Worm (Caenorhabditis elegans) whole organism, L2 larva: ENCODE results near the gene H10E21.5.

Experiments
- C34F6.9 ChIP-seq: fragments of 150-350 bp; optimal IDR thresholded peaks from 2 replicates; lab custom pipeline; 2014; ENCODE audit warnings: missing biosample characterization, missing genetic modification characterization
- F13H6.1 ChIP-seq: sonication (generic microtip); optimal IDR thresholded peaks from 2 replicates; lab custom pipeline; 2016; ENCODE audit warnings: missing genetic modification characterization, missing compliant biosample characterization
- R02D3.7 ChIP-seq: fragments of 150-350 bp; optimal IDR thresholded peaks from 2 replicates; lab custom pipeline; 2014; ENCODE audit warnings: missing biosample characterization, missing genetic modification characterization
- Y55F3AM.14 ChIP-seq: fragments of 200-800 bp; sonication (Bioruptor generic); optimal IDR thresholded peaks from 2 replicates; lab custom pipeline; 2018; ENCODE audit warnings: mild to moderate bottlenecking, missing genetic modification characterization, missing compliant biosample characterization
- alr-1 ChIP-seq: fragments of 150-350 bp; optimal IDR thresholded peaks from 2 replicates; lab custom pipeline; 2014; ENCODE audit warnings: missing biosample characterization, missing genetic modification characterization
- ama-1 ChIP-seq: fragments of 150-350 bp; optimal IDR thresholded peaks from 2 replicates; lab custom pipeline; 2018; ENCODE audit warnings: inconsistent platforms
- blmp-1 ChIP-seq: sonication (generic microtip); optimal IDR thresholded peaks from 2 replicates; lab custom pipeline; 2017; ENCODE audit warnings: missing genetic modification characterization, mild to moderate bottlenecking, missing compliant biosample characterization, antibody characterized with exemption, moderate library complexity; ENCODE audit not compliant: insufficient read depth
- ceh-16 ChIP-seq: fragments of 150-350 bp; optimal IDR thresholded peaks from 2 replicates; lab custom pipeline; 2014; ENCODE audit warnings: missing biosample characterization, missing genetic modification characterization
- crh-2 ChIP-seq: sonication (generic microtip); optimal IDR thresholded peaks from 2 replicates; lab custom pipeline; 2017; ENCODE audit warnings: missing biosample characterization, missing genetic modification characterization
- dmd-4 ChIP-seq: sonication (generic microtip); optimal IDR thresholded peaks from 2 replicates; lab custom pipeline; 2017; ENCODE audit warnings: missing biosample characterization, missing genetic modification characterization
- egl-27 ChIP-seq: sonication (generic microtip); optimal IDR thresholded peaks from 3 replicates; lab custom pipeline; 2017; ENCODE audit warnings: missing biosample characterization, missing genetic modification reagents, missing genetic modification characterization
- elt-1 ChIP-seq: fragments of 150-350 bp; optimal IDR thresholded peaks from 2 replicates; lab custom pipeline; 2014; ENCODE audit warnings: missing biosample characterization, missing genetic modification characterization
- fos-1 ChIP-seq: fragments of 150-350 bp; optimal IDR thresholded peaks from 2 replicates; lab custom pipeline; 2014; ENCODE audit warnings: missing biosample characterization, missing genetic modification characterization
- gmeb-1 ChIP-seq: fragments of 150-350 bp; optimal IDR thresholded peaks from 2 replicates; lab custom pipeline; 2014; ENCODE audit warnings: missing biosample characterization, missing genetic modification characterization
- lin-13 ChIP-seq: fragments of 150-350 bp; optimal IDR thresholded peaks from 2 replicates; lab custom pipeline; 2014; ENCODE audit warnings: missing biosample characterization, missing genetic modification reagents, missing genetic modification characterization
- lin-39 ChIP-seq: fragments of 150-350 bp; optimal IDR thresholded peaks from 2 replicates; lab custom pipeline; 2014; ENCODE audit warnings: missing biosample characterization, missing genetic modification reagents, missing genetic modification characterization
- lsy-2 ChIP-seq, 2 experiments: fragments of 150-350 bp in 1 of 2; sonication (generic microtip) in 1 of 2; optimal IDR thresholded peaks; 2 replicates each; lab custom pipeline; 2014 to 2017; ENCODE audit warnings: missing biosample characterization in 2 of 2, missing genetic modification characterization in 2 of 2
- mab-5 ChIP-seq: fragments of 150-350 bp; optimal IDR thresholded peaks from 2 replicates; lab custom pipeline; 2014; ENCODE audit warnings: missing biosample characterization, missing genetic modification characterization
- mbf-1 ChIP-seq: sonication (generic microtip); optimal IDR thresholded peaks from 2 replicates; lab custom pipeline; 2017; ENCODE audit warnings: missing biosample characterization, missing genetic modification characterization
- mdl-1 ChIP-seq, 2 experiments: fragments of 150-350 bp in 1 of 2; sonication (generic microtip) in 1 of 2; optimal IDR thresholded peaks; 2 replicates each; lab custom pipeline; 2017; ENCODE audit warnings: missing biosample characterization in 2 of 2, missing genetic modification characterization in 2 of 2
- nhr-10 ChIP-seq: sonication (generic microtip); optimal IDR thresholded peaks from 2 replicates; lab custom pipeline; 2017; ENCODE audit warnings: missing biosample characterization, missing genetic modification characterization
- nhr-12 ChIP-seq: fragments of 150-350 bp; optimal IDR thresholded peaks from 2 replicates; lab custom pipeline; 2014; ENCODE audit warnings: missing biosample characterization, missing genetic modification characterization
- nhr-129 ChIP-seq: fragments of 150-350 bp; optimal IDR thresholded peaks from 2 replicates; lab custom pipeline; 2014; ENCODE audit warnings: missing biosample characterization, missing genetic modification characterization
- nhr-21 ChIP-seq: fragments of 150-350 bp; optimal IDR thresholded peaks from 2 replicates; lab custom pipeline; 2014; ENCODE audit warnings: missing biosample characterization, missing genetic modification characterization
- nhr-23 ChIP-seq: fragments of 150-350 bp; optimal IDR thresholded peaks from 2 replicates; lab custom pipeline; 2014; ENCODE audit warnings: missing biosample characterization, missing genetic modification reagents, missing genetic modification characterization
- nhr-237 ChIP-seq: fragments of 150-350 bp; optimal IDR thresholded peaks from 2 replicates; lab custom pipeline; 2014; ENCODE audit warnings: missing biosample characterization, missing genetic modification characterization
- peb-1 ChIP-seq: fragments of 150-350 bp; optimal IDR thresholded peaks from 2 replicates; lab custom pipeline; 2014; ENCODE audit warnings: missing biosample characterization, missing genetic modification characterization
- sem-4 ChIP-seq: fragments of 150-350 bp; optimal IDR thresholded peaks from 2 replicates; lab custom pipeline; 2014; ENCODE audit warnings: missing biosample characterization, missing genetic modification reagents, missing genetic modification characterization
- skn-1 ChIP-seq: sonication (generic microtip); optimal IDR thresholded peaks from 2 replicates; lab custom pipeline; 2017; ENCODE audit warnings: missing biosample characterization, missing genetic modification characterization
- sma-3 ChIP-seq: sonication (generic microtip); optimal IDR thresholded peaks from 2 replicates; lab custom pipeline; 2016; ENCODE audit warnings: missing genetic modification reagents, missing genetic modification characterization, missing compliant biosample characterization
- sma-9 ChIP-seq, 2 experiments: fragments of 150-350 bp in 1 of 2; sonication (generic microtip) in 1 of 2; optimal IDR thresholded peaks; 2 replicates each; lab custom pipeline; 2014 to 2016; ENCODE audit warnings: missing genetic modification characterization in 2 of 2, mild to moderate bottlenecking in 1 of 2, missing biosample characterization in 1 of 2, missing compliant biosample characterization in 1 of 2, missing genetic modification reagents in 1 of 2, moderate library complexity in 1 of 2
- snpc-4 ChIP-seq: fragments of 150-350 bp; optimal IDR thresholded peaks from 2 replicates; lab custom pipeline; 2014; ENCODE audit warnings: missing biosample characterization, missing genetic modification characterization
- unc-55 ChIP-seq: fragments of 150-350 bp; sonication (generic microtip); optimal IDR thresholded peaks from 3 replicates; lab custom pipeline; 2014; ENCODE audit warnings: missing biosample characterization, missing genetic modification reagents, missing genetic modification characterization
- zag-1 ChIP-seq: fragments of 150-350 bp; optimal IDR thresholded peaks from 2 replicates; lab custom pipeline; 2014; ENCODE audit warnings: missing biosample characterization, missing genetic modification characterization
- ztf-1 ChIP-seq: fragments of 200-800 bp; sonication (Bioruptor generic); conservative IDR thresholded peaks from 2 replicates; pipeline ENCODE4 v1.3.6; 2022; ENCODE audit warnings: missing genetic modification characterization, missing compliant biosample characterization
- ztf-11 ChIP-seq: sonication (generic microtip); optimal IDR thresholded peaks from 2 replicates; lab custom pipeline; 2017; ENCODE audit warnings: missing biosample characterization, missing genetic modification characterization
- ztf-4 ChIP-seq: fragments of 150-350 bp; optimal IDR thresholded peaks from 2 replicates; lab custom pipeline; 2014; ENCODE audit warnings: missing biosample characterization, missing genetic modification characterization

Gene H10E21.5

ce11 chrIII:21276-21675 is 2.5 kb downstream of the H10E21.5 start:
- no peak for TF ChIP-seq sma-3 (GFP tag; lab: Kevin White, UChicago)
- TF ChIP-seq unc-55 = no peak
- TF ChIP-seq nhr-10 (tag; lab: Kevin White, UChicago) = no peak
- no peak for TF ChIP-seq blmp-1 (tag; lab: Kevin White, UChicago)
- no peak for TF ChIP-seq nhr-237 (tag; lab: Kevin White, UChicago)
- no peak for TF ChIP-seq alr-1 (tag; lab: Kevin White, UChicago)
- TF ChIP-seq dmd-4 (tag; lab: Kevin White, UChicago) = no peak
- TF ChIP-seq C34F6.9 (tag; lab: Kevin White, UChicago) = no peak
- TF ChIP-seq nhr-12 (tag; lab: Kevin White, UChicago) = no peak
- TF ChIP-seq nhr-23 (tag; lab: Kevin White, UChicago) = no peak
- TF ChIP-seq gmeb-1 (tag; lab: Kevin White, UChicago) = no peak
- TF ChIP-seq crh-2 = no peak
- TF ChIP-seq nhr-21 (tag; lab: Kevin White, UChicago) = no peak
- TF ChIP-seq lin-39 (tag; lab: Kevin White, UChicago) = no peak
- TF ChIP-seq lsy-2 (tag; optimal IDR thresholded peaks at IDR 0.05; lab: Kevin White, UChicago) = no peak
- no peak for TF ChIP-seq lin-13
- no peak for TF ChIP-seq skn-1 (tag; lab: Kevin White, UChicago)
- no peak for TF ChIP-seq mdl-1 (tag; optimal IDR thresholded peaks at IDR 0.05; lab: Kevin White, UChicago)
- no peak for TF ChIP-seq mbf-1
- TF ChIP-seq zag-1 (tag; lab: Kevin White, UChicago) = no peak

ce11 chrIII:19509-19908 is 4.3 kb downstream of the H10E21.5 start, which contains the start of gene H10E21.4:
Gene H10E21.4 (minus strand): TSS chrIII:19675.
- no peak for TF ChIP-seq nhr-10 (tag; lab: Kevin White, UChicago)
- TF ChIP-seq lin-13 = no peak
- TF ChIP-seq Y55F3AM.14 = no peak
- no peak for TF ChIP-seq fos-1 (tag; lab: Kevin White, UChicago)
- TF ChIP-seq ztf-4 (tag; lab: Kevin White, UChicago) = no peak
- TF ChIP-seq mab-5 = no peak
- no peak for TF ChIP-seq ztf-1 (GFP tag; lab: Robert Waterston, UW)
- no peak for TF ChIP-seq R02D3.7
- TF ChIP-seq gmeb-1 (tag; lab: Kevin White, UChicago) = no peak
- no peak for TF ChIP-seq peb-1 (tag; lab: Kevin White, UChicago)
- no peak for TF ChIP-seq sem-4 (tag; lab: Kevin White, UChicago)
- no peak for TF ChIP-seq ceh-16 (tag; lab: Kevin White, UChicago)
- no peak for TF ChIP-seq ama-1 (lab: Kevin White, UChicago)
- no peak for TF ChIP-seq sma-9 (GFP tag; optimal IDR thresholded peaks at IDR 0.05; lab: Kevin White, UChicago)
- no peak for TF ChIP-seq sma-9 (tag; optimal IDR thresholded peaks at IDR 0.05; lab: Kevin White, UChicago)
- TF ChIP-seq ztf-11 = no peak
- TF ChIP-seq snpc-4 (tag; lab: Kevin White, UChicago) = no peak
- TF ChIP-seq blmp-1 (tag; lab: Kevin White, UChicago) = no peak
- TF ChIP-seq nhr-237 (tag; lab: Kevin White, UChicago) = no peak
- TF ChIP-seq, all 48 proteins: peak for 0

ce11 chrIII:17558-17957 is 6.2 kb downstream of the H10E21.5 start:
- TF ChIP-seq ceh-16 (tag; lab: Kevin White, UChicago) = no peak
- TF ChIP-seq lsy-2 (tag; optimal IDR thresholded peaks at IDR 0.05; lab: Kevin White, UChicago) = no peak
- TF ChIP-seq peb-1 (tag; lab: Kevin White, UChicago) = no peak
- no peak for TF ChIP-seq sma-3 (GFP tag; lab: Kevin White, UChicago)
- TF ChIP-seq nhr-129 (tag; lab: Kevin White, UChicago) = no peak
- no peak for TF ChIP-seq nhr-10 (tag; lab: Kevin White, UChicago)
- no peak for TF ChIP-seq C34F6.9 (tag; lab: Kevin White, UChicago)

ce11 chrIII:16797-17196 is 7.0 kb downstream of the H10E21.5 start:
- TF ChIP-seq elt-1 (tag; lab: Kevin White, UChicago) = no peak
- no peak for TF ChIP-seq F13H6.1 (tag; lab: Kevin White, UChicago)
- TF ChIP-seq ztf-4 (tag; lab: Kevin White, UChicago) = no peak
- TF ChIP-seq mab-5 = no peak
- no peak for TF ChIP-seq crh-2
- TF ChIP-seq ztf-11 = no peak
- no peak for TF ChIP-seq R02D3.7
- TF ChIP-seq alr-1 (tag; lab: Kevin White, UChicago) = no peak
- no peak for TF ChIP-seq sma-9 (GFP tag; optimal IDR thresholded peaks at IDR 0.05; lab: Kevin White, UChicago)
- no peak for TF ChIP-seq sma-9 (tag; optimal IDR thresholded peaks at IDR 0.05; lab: Kevin White, UChicago)
- no peak for TF ChIP-seq mbf-1
- TF ChIP-seq mdl-1 (tag; optimal IDR thresholded peaks at IDR 0.05; lab: Kevin White, UChicago) = no peak
- no peak for TF ChIP-seq nhr-10 (tag; lab: Kevin White, UChicago)
- TF ChIP-seq lsy-2 (tag; optimal IDR thresholded peaks at IDR 0.05; lab: Kevin White, UChicago) = no peak
- TF ChIP-seq egl-27 = no peak
- TF ChIP-seq skn-1 (tag; lab: Kevin White, UChicago) = no peak
- TF ChIP-seq nhr-129 (tag; lab: Kevin White, UChicago) = no peak
- no peak for TF ChIP-seq gmeb-1 (tag; lab: Kevin White, UChicago)
- TF ChIP-seq zag-1 (tag; lab: Kevin White, UChicago) = no peak
